Worm (Caenorhabditis elegans) whole organism, young adult: ENCODE data around the gene C18H9.1.
A peak's percentile ranks its signal among the peaks of the same experiment; 100 is the strongest.

ENCODE experiments used
- B0019.2 ChIP-seq: fragments of 200-800 bp; sonication (Bioruptor generic); conservative IDR thresholded peaks from 2 replicates; pipeline ENCODE4 v1.3.6; 2022; ENCODE audit warnings: missing genetic modification reagents, missing genetic modification characterization, missing compliant biosample characterization
- B0261.1 ChIP-seq: sonication (generic microtip); optimal IDR thresholded peaks from 2 replicates; lab custom pipeline; 2016; ENCODE audit warnings: mild to moderate bottlenecking, missing genetic modification characterization, moderate library complexity, missing compliant biosample characterization
- C06A6.2 ChIP-seq: fragments of 200-800 bp; sonication (Bioruptor generic); conservative IDR thresholded peaks from 2 replicates; pipeline ENCODE4 v1.3.6; 2022; ENCODE audit warnings: missing genetic modification characterization, missing compliant biosample characterization
- C17E4.6 ChIP-seq: fragments of 200-800 bp; sonication (Bioruptor generic); IDR thresholded peaks from 2 replicates; pipeline ENCODE4 v1.3.6; 2022; ENCODE audit warnings: missing genetic modification reagents, missing genetic modification characterization, missing compliant biosample characterization
- F22D6.2 ChIP-seq: sonication (generic microtip); optimal IDR thresholded peaks from 2 replicates; lab custom pipeline; 2016; ENCODE audit warnings: mild to moderate bottlenecking, missing genetic modification characterization, missing compliant biosample characterization
- F49E8.2 ChIP-seq: sonication (generic microtip); optimal IDR thresholded peaks from 3 replicates; lab custom pipeline; 2017; ENCODE audit warnings: missing genetic modification characterization, mild to moderate bottlenecking, missing compliant biosample characterization, antibody characterized with exemption, moderate library complexity; ENCODE audit not compliant: insufficient read depth
- K11D2.4 ChIP-seq: fragments of 200-800 bp; sonication (Bioruptor generic); IDR thresholded peaks from 2 replicates; pipeline ENCODE4 v1.3.6; 2022; ENCODE audit warnings: missing genetic modification reagents, missing genetic modification characterization, missing compliant biosample characterization
- T07F8.4 ChIP-seq: sonication (generic microtip); optimal IDR thresholded peaks from 2 replicates; lab custom pipeline; 2016; ENCODE audit warnings: mild to moderate bottlenecking, missing genetic modification characterization, moderate library complexity, missing compliant biosample characterization
- T26A5.8 ChIP-seq: sonication (generic microtip); optimal IDR thresholded peaks from 2 replicates; lab custom pipeline; 2016; ENCODE audit warnings: missing genetic modification characterization, missing compliant biosample characterization
- Y56A3A.18 ChIP-seq: fragments of 200-800 bp; sonication (Bioruptor generic); IDR thresholded peaks from 2 replicates; pipeline ENCODE4 v1.3.6; 2022; ENCODE audit warnings: missing genetic modification reagents, missing genetic modification characterization, missing compliant biosample characterization
- Y79H2A.3 ChIP-seq: fragments of 200-800 bp; sonication (Bioruptor generic); conservative IDR thresholded peaks from 2 replicates; pipeline ENCODE4 v1.3.6; 2022; ENCODE audit warnings: missing genetic modification reagents, missing genetic modification characterization, missing compliant biosample characterization
- Y95B8A.8 ChIP-seq: fragments of 200-800 bp; sonication (Bioruptor generic); IDR thresholded peaks from 2 replicates; pipeline ENCODE4 v1.3.6; 2022; ENCODE audit warnings: missing genetic modification reagents, missing genetic modification characterization, missing compliant biosample characterization
- akir-1 ChIP-seq: fragments of 200-800 bp; sonication (Bioruptor generic); optimal IDR thresholded peaks from 2 replicates; lab custom pipeline; 2018; ENCODE audit warnings: mild to moderate bottlenecking, missing genetic modification characterization, moderate library complexity, missing compliant biosample characterization
- aptf-2 ChIP-seq: fragments of 200-800 bp; sonication (Bioruptor generic); conservative IDR thresholded peaks from 2 replicates; pipeline ENCODE4 v1.3.6; 2022; ENCODE audit warnings: missing genetic modification reagents, missing genetic modification characterization, missing compliant biosample characterization
- aptf-3 ChIP-seq: fragments of 200-800 bp; sonication (Bioruptor generic); IDR thresholded peaks from 2 replicates; pipeline ENCODE4 v1.3.6; 2022; ENCODE audit warnings: missing genetic modification characterization, missing compliant biosample characterization
- atf-7 ChIP-seq: sonication (generic microtip); optimal IDR thresholded peaks from 2 replicates; lab custom pipeline; 2017; ENCODE audit warnings: mild to moderate bottlenecking, missing genetic modification characterization, missing compliant biosample characterization
- attf-6 ChIP-seq: fragments of 200-800 bp; sonication (Bioruptor generic); IDR thresholded peaks from 2 replicates; pipeline ENCODE4 v1.3.6; 2022; ENCODE audit warnings: missing genetic modification reagents, missing genetic modification characterization, missing compliant biosample characterization
- bed-1 ChIP-seq: fragments of 200-800 bp; sonication (Bioruptor generic); IDR thresholded peaks from 2 replicates; pipeline ENCODE4 v1.3.6; 2022; ENCODE audit warnings: missing genetic modification reagents, missing genetic modification characterization, missing compliant biosample characterization
- bed-2 ChIP-seq: fragments of 200-800 bp; sonication (Bioruptor generic); IDR thresholded peaks from 2 replicates; pipeline ENCODE4 v1.3.6; 2022; ENCODE audit warnings: missing genetic modification reagents, missing genetic modification characterization, missing compliant biosample characterization
- cebp-1 ChIP-seq, 2 experiments: fragments of 200-800 bp in 1 of 2; sonication (Bioruptor generic) in 1 of 2; sonication (generic microtip) in 1 of 2; IDR thresholded peaks in 1 of 2; optimal IDR thresholded peaks in 1 of 2; 2 replicates each; pipeline versions ENCODE4 v1.3.6 to Lab custom; 2017 to 2022; ENCODE audit warnings: missing compliant biosample characterization in 2 of 2, missing genetic modification characterization in 2 of 2, mild to moderate bottlenecking in 1 of 2, missing genetic modification reagents in 1 of 2, moderate library complexity in 1 of 2
- cebp-2 ChIP-seq: fragments of 200-800 bp; sonication (Bioruptor generic); IDR thresholded peaks from 2 replicates; pipeline ENCODE4 v1.3.6; 2022; ENCODE audit warnings: missing genetic modification characterization, missing compliant biosample characterization
- ceh-27 ChIP-seq: fragments of 200-800 bp; sonication (Bioruptor generic); optimal IDR thresholded peaks from 2 replicates; lab custom pipeline; 2018; ENCODE audit warnings: mild to moderate bottlenecking, missing genetic modification characterization, moderate library complexity, missing compliant biosample characterization
- ceh-58 ChIP-seq: fragments of 200-800 bp; sonication (Bioruptor generic); IDR thresholded peaks from 2 replicates; pipeline ENCODE4 v1.3.6; 2022; ENCODE audit warnings: missing genetic modification characterization, missing compliant biosample characterization
- chd-7 ChIP-seq: sonication (generic microtip); optimal IDR thresholded peaks from 2 replicates; lab custom pipeline; 2016; ENCODE audit warnings: mild to moderate bottlenecking, missing genetic modification characterization, moderate library complexity, missing compliant biosample characterization
- die-1 ChIP-seq: sonication (generic microtip); optimal IDR thresholded peaks from 2 replicates; lab custom pipeline; 2016; ENCODE audit warnings: missing genotype, mild to moderate bottlenecking, missing genetic modification characterization, missing compliant biosample characterization
- efl-1 ChIP-seq: fragments of 150-350 bp; optimal IDR thresholded peaks from 2 replicates; lab custom pipeline; 2014; ENCODE audit warnings: missing biosample characterization, missing genetic modification reagents, missing genetic modification characterization
- ets-4 ChIP-seq: fragments of 200-800 bp; sonication (Bioruptor generic); optimal IDR thresholded peaks from 2 replicates; lab custom pipeline; 2018; ENCODE audit warnings: mild to moderate bottlenecking, missing genetic modification characterization, missing compliant biosample characterization
- fkh-3 ChIP-seq: sonication (generic microtip); optimal IDR thresholded peaks from 2 replicates; lab custom pipeline; 2016; ENCODE audit warnings: mild to moderate bottlenecking, missing genetic modification characterization, missing compliant biosample characterization
- hlh-12 ChIP-seq: sonication (generic microtip); optimal IDR thresholded peaks from 2 replicates; lab custom pipeline; 2016; ENCODE audit warnings: missing genetic modification characterization, missing compliant biosample characterization
- hsf-1 ChIP-seq: fragments of 200-800 bp; sonication (Bioruptor generic); IDR thresholded peaks from 2 replicates; pipeline ENCODE4 v1.3.6; 2022; ENCODE audit warnings: missing genetic modification reagents, missing genetic modification characterization, missing compliant biosample characterization
- lin-40 ChIP-seq: sonication (generic microtip); optimal IDR thresholded peaks from 2 replicates; lab custom pipeline; 2016; ENCODE audit warnings: missing genetic modification characterization, mild to moderate bottlenecking, missing compliant biosample characterization, missing genotype, missing genetic modification reagents
- lsl-1 ChIP-seq: fragments of 200-800 bp; sonication (Bioruptor generic); optimal IDR thresholded peaks from 2 replicates; lab custom pipeline; 2018; ENCODE audit warnings: mild to moderate bottlenecking, missing genetic modification characterization, moderate library complexity, missing compliant biosample characterization
- lsy-27 ChIP-seq: sonication (generic microtip); optimal IDR thresholded peaks from 2 replicates; lab custom pipeline; 2017; ENCODE audit warnings: missing genetic modification characterization, mild to moderate bottlenecking, missing compliant biosample characterization, antibody characterized with exemption, missing genotype, borderline replicate concordance; ENCODE audit not compliant: insufficient read depth
- madf-10 ChIP-seq: sonication (generic microtip); optimal IDR thresholded peaks from 2 replicates; lab custom pipeline; 2016; ENCODE audit warnings: mild to moderate bottlenecking, missing genetic modification characterization, missing compliant biosample characterization
- madf-6 ChIP-seq: fragments of 200-800 bp; sonication (Bioruptor generic); IDR thresholded peaks from 2 replicates; pipeline ENCODE4 v1.3.6; 2022; ENCODE audit warnings: missing genetic modification reagents, missing genetic modification characterization, missing compliant biosample characterization
- nhr-90 ChIP-seq: sonication (generic microtip); optimal IDR thresholded peaks from 2 replicates; lab custom pipeline; 2016; ENCODE audit warnings: missing genotype, mild to moderate bottlenecking, missing genetic modification characterization, missing compliant biosample characterization
- rpc-1 ChIP-seq, 2 experiments: fragments of 150-350 bp in 1 of 2; sonication (generic microtip) in 1 of 2; optimal IDR thresholded peaks; 2 replicates each; lab custom pipeline; 2014 to 2018; ENCODE audit warnings: missing biosample characterization in 1 of 2, missing genetic modification characterization in 1 of 2, missing genetic modification reagents in 1 of 2, missing genotype in 1 of 2
- sdz-38 ChIP-seq: sonication (generic microtip); optimal IDR thresholded peaks from 2 replicates; lab custom pipeline; 2016; ENCODE audit warnings: missing genotype, missing genetic modification characterization, missing compliant biosample characterization
- snpc-1.1 ChIP-seq: sonication (generic microtip); optimal IDR thresholded peaks from 2 replicates; lab custom pipeline; 2017; ENCODE audit warnings: missing genetic modification characterization, mild to moderate bottlenecking, missing compliant biosample characterization, antibody characterized with exemption, moderate library complexity, missing genotype, missing genetic modification reagents; ENCODE audit not compliant: insufficient read depth
- snpc-4 ChIP-seq, 5 experiments: fragments of 150-350 bp in 1 of 5; sonication (generic microtip) in 4 of 5; optimal IDR thresholded peaks; 2 replicates each; lab custom pipeline; 2014 to 2018; ENCODE audit warnings: missing genetic modification characterization in 5 of 5, missing biosample characterization in 3 of 5, antibody characterized with exemption in 2 of 5, mild to moderate bottlenecking in 2 of 5, missing compliant biosample characterization in 2 of 5, missing genotype in 2 of 5, moderate library complexity in 2 of 5, missing genetic modification reagents in 1 of 5
- unc-62 ChIP-seq: fragments of 150-350 bp; optimal IDR thresholded peaks from 2 replicates; lab custom pipeline; 2014; ENCODE audit warnings: missing biosample characterization, missing genetic modification reagents, missing genetic modification characterization
- xnd-1 ChIP-seq: sonication (generic microtip); optimal IDR thresholded peaks from 2 replicates; lab custom pipeline; 2016; ENCODE audit warnings: missing genotype, missing genetic modification reagents, missing genetic modification characterization, missing compliant biosample characterization
- ztf-18 ChIP-seq: sonication (generic microtip); optimal IDR thresholded peaks from 2 replicates; lab custom pipeline; 2016; ENCODE audit warnings: missing genotype, mild to moderate bottlenecking, missing genetic modification characterization, missing compliant biosample characterization
- ztf-25 ChIP-seq: fragments of 200-800 bp; sonication (Bioruptor generic); IDR thresholded peaks from 2 replicates; pipeline ENCODE4 v1.3.6; 2022; ENCODE audit warnings: missing genetic modification reagents, missing genetic modification characterization, missing compliant biosample characterization
- ztf-6 ChIP-seq: fragments of 200-800 bp; sonication (Bioruptor generic); IDR thresholded peaks from 2 replicates; pipeline ENCODE4 v1.3.6; 2022; ENCODE audit warnings: missing genetic modification reagents, missing genetic modification characterization, missing compliant biosample characterization

Gene C18H9.1

DNA sequence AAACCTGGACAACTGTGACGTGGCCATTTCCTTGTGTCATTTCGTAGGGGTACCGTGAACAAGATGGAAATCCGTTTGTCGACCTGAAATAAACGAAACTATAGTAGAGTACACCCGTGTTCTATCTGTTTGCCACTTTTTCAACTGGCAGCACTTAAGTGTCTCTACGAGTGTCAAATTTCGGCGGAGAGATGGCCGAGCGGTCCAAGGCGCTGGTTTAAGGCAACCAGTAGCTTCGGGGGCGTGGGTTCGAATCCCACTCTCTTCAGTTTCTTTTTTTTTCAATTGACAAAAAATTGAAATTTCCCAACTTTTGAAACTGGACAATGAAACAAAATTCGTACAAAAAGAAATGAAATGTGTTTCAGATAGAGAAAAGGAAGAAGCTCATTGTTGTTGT, 22.7 kb downstream of the C18H9.1 start (continued):
- no peak for TF ChIP-seq Y56A3A.18
- 0 out of 2 replicates have a peak, but pooled peaks have one; percentile 45 for TF ChIP-seq ztf-25 (GFP tag; lab: Robert Waterston, UW)
- no peak for TF ChIP-seq B0019.2 (GFP tag; lab: Robert Waterston, UW)
- TF ChIP-seq efl-1: no peak
- TF ChIP-seq aptf-2 (GFP tag; lab: Robert Waterston, UW): no peak
- 0 out of 2 replicates have a peak, but pooled peaks have one; percentile 33 for TF ChIP-seq K11D2.4
- TF ChIP-seq fkh-3 (tag; lab: Kevin White, UChicago): no peak
- TF ChIP-seq F49E8.2 (tag; lab: Kevin White, UChicago): no peak
- no peak for TF ChIP-seq Y79H2A.3
- peak; percentile 13 for TF ChIP-seq ztf-18 (tag; lab: Kevin White, UChicago)
- no peak for TF ChIP-seq ceh-58
- TF ChIP-seq bed-1 (GFP tag; lab: Robert Waterston, UW): no peak
- no peak for TF ChIP-seq F22D6.2 (tag; lab: Kevin White, UChicago)
- no peak for TF ChIP-seq snpc-4 (GFP tag; optimal IDR thresholded peaks at IDR 0.05; lab: Kevin White, UChicago)
- no peak for TF ChIP-seq snpc-4 (tag; optimal IDR thresholded peaks at IDR 0.05; lab: Kevin White, UChicago)
- TF ChIP-seq ets-4 (GFP tag; lab: Kevin White, UChicago): no peak
- no peak for TF ChIP-seq hsf-1 (GFP tag; lab: Robert Waterston, UW)
- TF ChIP-seq hlh-12: no peak
- no peak for TF ChIP-seq lsl-1 (GFP tag; lab: Kevin White, UChicago)
- TF ChIP-seq snpc-1.1 (tag; lab: Kevin White, UChicago): peak; percentile 14
- TF ChIP-seq B0261.1 (tag; lab: Kevin White, UChicago): peak; percentile 85
- no peak for TF ChIP-seq attf-6
- no peak for TF ChIP-seq akir-1 (GFP tag; lab: Kevin White, UChicago)
- TF ChIP-seq madf-6 (GFP tag; lab: Robert Waterston, UW): 0 out of 2 replicates have a peak, but pooled peaks have one; percentile 51
- TF ChIP-seq rpc-1 (optimal IDR thresholded peaks at IDR 0.05; lab: Kevin White, UChicago): peak; percentile 68
- TF ChIP-seq rpc-1 (tag; optimal IDR thresholded peaks at IDR 0.05; lab: Kevin White, UChicago): peak; percentile 81
- TF ChIP-seq T26A5.8: no peak
- no peak for TF ChIP-seq bed-2 (GFP tag; lab: Robert Waterston, UW)
- no peak for TF ChIP-seq cebp-1 (GFP tag; IDR thresholded peaks at IDR 0.05; lab: Robert Waterston, UW)
- no peak for TF ChIP-seq cebp-1 (tag; optimal IDR thresholded peaks at IDR 0.05; lab: Kevin White, UChicago)
- TF ChIP-seq unc-62 (GFP tag; lab: Kevin White, UChicago): no peak
- TF ChIP-seq cebp-2 (GFP tag; lab: Robert Waterston, UW): no peak
- TF ChIP-seq chd-7 (tag; lab: Kevin White, UChicago): peak; percentile 39
- peak; percentile 4 for TF ChIP-seq atf-7 (tag; lab: Kevin White, UChicago)
- TF ChIP-seq C06A6.2 (GFP tag; lab: Robert Waterston, UW): no peak
- no peak for TF ChIP-seq Y95B8A.8 (GFP tag; lab: Robert Waterston, UW)
- no peak for TF ChIP-seq nhr-90 (tag; lab: Kevin White, UChicago)
- TF ChIP-seq die-1 (tag; lab: Kevin White, UChicago): peak; percentile 70
- TF ChIP-seq T07F8.4 (tag; lab: Kevin White, UChicago): peak; percentile 22
- TF ChIP-seq lin-40: no peak
- TF ChIP-seq madf-10: no peak
- peak; percentile 41 for TF ChIP-seq ceh-27
- TF ChIP-seq C17E4.6 (GFP tag; lab: Robert Waterston, UW): no peak
- no peak for TF ChIP-seq ztf-6 (GFP tag; lab: Robert Waterston, UW)
- 0 out of 2 replicates have a peak, but pooled peaks have one; percentile 24 for TF ChIP-seq aptf-3
- TF ChIP-seq sdz-38 (tag; lab: Kevin White, UChicago): no peak
- TF ChIP-seq xnd-1: no peak
- TF ChIP-seq lsy-27 (tag; lab: Kevin White, UChicago): no peak
